Fruit fly (Drosophila melanogaster): ENCODE results near the gene CG14506.
"Not testable (repeated sequence)": the region's sequence is repeated elsewhere in the genome, so short reads cannot be mapped to it uniquely, and the experiment has no call there.

Gene CG14506

DNA sequence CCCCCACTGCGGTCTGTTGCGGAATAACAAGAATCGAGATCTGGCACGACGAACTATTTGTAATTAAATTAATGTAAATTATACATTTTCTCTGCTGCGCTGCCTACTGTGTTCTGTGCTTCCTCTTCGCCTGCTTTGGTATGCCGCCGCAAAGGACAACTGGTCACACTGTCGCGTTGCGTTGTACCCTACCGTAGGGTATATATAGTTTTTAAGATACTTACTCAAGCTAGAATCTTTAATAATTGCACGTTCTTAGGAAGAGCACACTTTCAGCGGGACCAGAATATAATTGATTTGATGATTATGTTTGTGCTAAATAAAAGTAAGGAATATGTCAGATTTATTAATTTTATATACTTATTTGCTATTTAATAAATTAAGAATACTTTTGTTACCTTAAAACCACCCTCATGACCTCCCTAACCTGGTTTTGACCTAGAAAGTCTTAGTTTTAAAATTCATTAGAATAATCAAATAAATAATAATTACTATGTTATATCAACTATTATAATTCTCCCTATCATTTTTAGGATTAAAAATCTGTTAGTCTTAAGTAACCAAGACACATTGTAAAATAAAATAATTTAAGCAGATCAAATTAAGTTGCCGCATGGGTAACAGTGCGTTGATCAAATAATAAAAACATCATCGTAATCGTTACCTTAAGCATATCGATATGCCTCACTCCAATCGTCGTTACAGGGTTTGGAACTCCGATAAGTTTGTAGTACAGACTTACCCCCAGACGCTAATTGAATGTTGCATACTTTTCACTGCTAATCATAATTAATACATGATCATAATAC, 22.7 kb upstream of the CG14506 start, which contains the start of gene Cnx99A (continued):
- TF ChIP-seq CG15011 (GFP tag; optimal IDR thresholded peaks at IDR 0.05) (peak; percentile 40), salm (tag; optimal IDR thresholded peaks at IDR 0.05) (peak; percentile 57), CG14667 (GFP tag; IDR thresholded peaks at IDR 0.05) (peak; percentile 73), CG8281 (tag; optimal IDR thresholded peaks at IDR 0.05) (peak; percentile 35), Ravus (GFP tag; IDR thresholded peaks at IDR 0.05) (peak; percentile 32; the same call in 1 of the 2 replicates), C15 (GFP tag; IDR thresholded peaks at IDR 0.05) (peak; percentile 70; the same call in 2 of the 3 replicates), CG12071 (GFP tag; optimal IDR thresholded peaks at IDR 0.05) (peak; percentile 59), CG17186 (GFP tag; optimal IDR thresholded peaks at IDR 0.05) (peak; percentile 58), CrebB (tag; optimal IDR thresholded peaks at IDR 0.05) (peak; percentile 20), Vsx1 (GFP tag; optimal IDR thresholded peaks at IDR 0.05) (peak; percentile 44), YL-1 (GFP tag; optimal IDR thresholded peaks at IDR 0.05) (peak; percentile 61), cwo (GFP tag; optimal IDR thresholded peaks at IDR 0.05) (peak; percentile 56), ewg (GFP tag; optimal IDR thresholded peaks at IDR 0.05) (peak; percentile 58), D19A (tag; optimal IDR thresholded peaks at IDR 0.05) (peak; percentile 99), CG3995 (GFP tag; optimal IDR thresholded peaks at IDR 0.05) (peak; percentile 59), CG4820 (GFP tag; optimal IDR thresholded peaks at IDR 0.05) (peak; percentile 68), CG3847 (GFP tag; IDR thresholded peaks at IDR 0.05) (peak; percentile 81), prd (GFP tag; IDR thresholded peaks at IDR 0.05) (peak; percentile 89), vfl (GFP tag; optimal IDR thresholded peaks at IDR 0.05) (peak; percentile 57), CG11723 (GFP tag; optimal IDR thresholded peaks at IDR 0.05) (peak; percentile 48), Drgx (GFP tag; IDR thresholded peaks at IDR 0.05) (peak; percentile 89), Ada2b (GFP tag; IDR thresholded peaks at IDR 0.05) (peak; percentile 81), CG32532 (GFP tag; IDR thresholded peaks at IDR 0.05) (peak; percentile 93), CG9727 (GFP tag; optimal IDR thresholded peaks at IDR 0.05) (peak; percentile 69), Taf1 (GFP tag; IDR thresholded peaks at IDR 0.05) (peak; percentile 69), CG6654 (GFP tag; optimal IDR thresholded peaks at IDR 0.05) (peak; percentile 39), mirr (GFP tag; optimal IDR thresholded peaks at IDR 0.05) (peak; percentile 29), seq (GFP tag; IDR thresholded peaks at IDR 0.05) (peak; percentile 68), CG10543 (GFP tag; optimal IDR thresholded peaks at IDR 0.05) (peak; percentile 64), BEAF-32 (GFP tag; optimal IDR thresholded peaks at IDR 0.05) (peak; percentile 71), az2 (GFP tag; optimal IDR thresholded peaks at IDR 0.05) (peak; percentile 85), Six4 (GFP tag; optimal IDR thresholded peaks at IDR 0.05) (peak; percentile 70), CG4707 (GFP tag; optimal IDR thresholded peaks at IDR 0.05) (peak; percentile 57), Chrac-16 (GFP tag; optimal IDR thresholded peaks at IDR 0.05) (peak; percentile 75), Xbp1 (GFP tag; optimal IDR thresholded peaks at IDR 0.05) (peak; percentile 84), al (GFP tag; IDR thresholded peaks at IDR 0.05) (peak; percentile 86), pros (GFP tag; optimal IDR thresholded peaks at IDR 0.05) (peak; percentile 2), Blimp-1 (GFP tag; optimal IDR thresholded peaks at IDR 0.05) (peak; percentile 77), NC2β (GFP tag; optimal IDR thresholded peaks at IDR 0.05) (peak; percentile 41), CG18764 (GFP tag; optimal IDR thresholded peaks at IDR 0.05) (peak; percentile 56), CG17328 (GFP tag; IDR thresholded peaks at IDR 0.05) (peak; percentile 86), CG12391 (tag; optimal IDR thresholded peaks at IDR 0.05) (peak; percentile 86), grau (tag; optimal IDR thresholded peaks at IDR 0.05) (peak; percentile 82), run (tag; optimal IDR thresholded peaks at IDR 0.05) (peak; percentile 30), Nf-YB (GFP tag; optimal IDR thresholded peaks at IDR 0.05) (peak; percentile 48), chif (GFP tag; optimal IDR thresholded peaks at IDR 0.05) (peak; percentile 37 to 57), CoRest (tag; optimal IDR thresholded peaks at IDR 0.05) (peak; percentile 90)
- TF ChIP-seq prd (optimal IDR thresholded peaks at IDR 0.05): not testable (repeated sequence)

Measured in whole organism, embryonic.